Worm (Caenorhabditis elegans): Measurements from ENCODE around the gene ttll-4.

- TF ChIP-seq ahr-1 (tag; optimal IDR thresholded peaks at IDR 0.05) (no peak), pqm-1 (tag; optimal IDR thresholded peaks at IDR 0.05) (no peak), dve-1 (tag; optimal IDR thresholded peaks at IDR 0.05) (no peak), unc-55 (GFP tag; optimal IDR thresholded peaks at IDR 0.05) (no peak), ama-1 (optimal IDR thresholded peaks at IDR 0.05) (no peak), elt-2 (tag; optimal IDR thresholded peaks at IDR 0.05) (no peak), C08G9.2 (tag; optimal IDR thresholded peaks at IDR 0.05) (no peak), Y22D7AL.16 (tag; optimal IDR thresholded peaks at IDR 0.05) (no peak), nhr-11 (tag; optimal IDR thresholded peaks at IDR 0.05) (no peak), pha-4 (tag; optimal IDR thresholded peaks at IDR 0.05) (no peak), K09A11.1 (tag; optimal IDR thresholded peaks at IDR 0.05; ENCODE audit: insufficient read depth) (no peak), ceh-24 (tag; optimal IDR thresholded peaks at IDR 0.05) (no peak)
These were observed 27.7 kb downstream of the ttll-4 start for ce11 chrIII:10151719-10152118.
